Worm (Caenorhabditis elegans): Measurements from ENCODE around the gene F08D12.12.

- no peak for TF ChIP-seq tbx-11 (GFP tag; IDR thresholded peaks at IDR 0.05)
- TF ChIP-seq ama-1 (optimal IDR thresholded peaks at IDR 0.05), result no peak
Measured at ce11 chrII:2752536-2752935, 34.3 kb downstream of the F08D12.12 start, which contains the start of gene F29A7.6.

All from whole organism, early embryonic.